Worm (Caenorhabditis elegans) whole organism, young adult: ENCODE results near the gene B0001.3.

ENCODE experiments used
- B0035.1 ChIP-seq: sonication (generic microtip); optimal IDR thresholded peaks from 2 replicates; lab custom pipeline; 2016; ENCODE audit warnings: missing genetic modification characterization, mild to moderate bottlenecking, missing compliant biosample characterization, missing genotype, missing genetic modification reagents
- C17E4.6 ChIP-seq: fragments of 200-800 bp; sonication (Bioruptor generic); IDR thresholded peaks from 2 replicates; pipeline ENCODE4 v1.3.6; 2022; ENCODE audit warnings: missing genetic modification reagents, missing genetic modification characterization, missing compliant biosample characterization
- D2030.7 ChIP-seq: fragments of 200-800 bp; sonication (Bioruptor generic); IDR thresholded peaks from 2 replicates; pipeline ENCODE4 v1.3.6; 2022; ENCODE audit warnings: missing genetic modification reagents, missing genetic modification characterization, missing compliant biosample characterization
- F23B12.7 ChIP-seq: sonication (generic microtip); optimal IDR thresholded peaks from 2 replicates; lab custom pipeline; 2017; ENCODE audit warnings: missing genetic modification characterization, mild to moderate bottlenecking, missing compliant biosample characterization, antibody characterized with exemption, moderate library complexity; ENCODE audit not compliant: insufficient read depth
- F33H1.4 ChIP-seq: fragments of 200-800 bp; sonication (Bioruptor generic); IDR thresholded peaks from 2 replicates; pipeline ENCODE4 v1.3.6; 2022; ENCODE audit warnings: missing genetic modification reagents, missing genetic modification characterization, missing compliant biosample characterization
- F37B4.10 ChIP-seq: fragments of 200-800 bp; sonication (Bioruptor generic); IDR thresholded peaks from 2 replicates; pipeline ENCODE4 v1.3.6; 2022; ENCODE audit warnings: missing genetic modification characterization, missing compliant biosample characterization
- F57A8.1 ChIP-seq: fragments of 200-800 bp; sonication (Bioruptor generic); optimal IDR thresholded peaks from 2 replicates; lab custom pipeline; 2018; ENCODE audit warnings: mild to moderate bottlenecking, missing genetic modification characterization, moderate library complexity, missing compliant biosample characterization
- F57C9.4 ChIP-seq: sonication (generic microtip); optimal IDR thresholded peaks from 2 replicates; lab custom pipeline; 2017; ENCODE audit warnings: mild to moderate bottlenecking, missing genetic modification characterization, missing compliant biosample characterization
- K12H6.12 ChIP-seq: fragments of 200-800 bp; sonication (Bioruptor generic); optimal IDR thresholded peaks from 2 replicates; lab custom pipeline; 2018; ENCODE audit warnings: mild to moderate bottlenecking, missing genetic modification characterization, missing compliant biosample characterization
- Y53G8AR.9 ChIP-seq: fragments of 200-800 bp; sonication (Bioruptor generic); conservative IDR thresholded peaks from 2 replicates; pipeline ENCODE4 v1.3.6; 2022; ENCODE audit warnings: missing genetic modification reagents, missing genetic modification characterization, missing compliant biosample characterization
- ama-1 ChIP-seq, 3 experiments: fragments of 150-350 bp in 1 of 3; sonication (generic microtip) in 2 of 3; optimal IDR thresholded peaks; 2 replicates each; lab custom pipeline; 2014 to 2018; ENCODE audit warnings: missing biosample characterization in 2 of 3, missing genetic modification characterization in 2 of 3, missing genetic modification reagents in 2 of 3
- atf-7 ChIP-seq: sonication (generic microtip); optimal IDR thresholded peaks from 2 replicates; lab custom pipeline; 2017; ENCODE audit warnings: mild to moderate bottlenecking, missing genetic modification characterization, missing compliant biosample characterization
- attf-5 ChIP-seq: fragments of 200-800 bp; sonication (Bioruptor generic); optimal IDR thresholded peaks from 2 replicates; lab custom pipeline; 2018; ENCODE audit warnings: mild to moderate bottlenecking, missing genetic modification characterization, missing compliant biosample characterization
- bed-2 ChIP-seq: fragments of 200-800 bp; sonication (Bioruptor generic); IDR thresholded peaks from 2 replicates; pipeline ENCODE4 v1.3.6; 2022; ENCODE audit warnings: missing genetic modification reagents, missing genetic modification characterization, missing compliant biosample characterization
- cebp-1 ChIP-seq, 2 experiments: fragments of 200-800 bp in 1 of 2; sonication (Bioruptor generic) in 1 of 2; sonication (generic microtip) in 1 of 2; IDR thresholded peaks in 1 of 2; optimal IDR thresholded peaks in 1 of 2; 2 replicates each; pipeline versions ENCODE4 v1.3.6 to Lab custom; 2017 to 2022; ENCODE audit warnings: missing compliant biosample characterization in 2 of 2, missing genetic modification characterization in 2 of 2, mild to moderate bottlenecking in 1 of 2, missing genetic modification reagents in 1 of 2, moderate library complexity in 1 of 2
- ceh-100 ChIP-seq: fragments of 200-800 bp; sonication (Bioruptor generic); IDR thresholded peaks from 2 replicates; pipeline ENCODE4 v1.3.6; 2022; ENCODE audit warnings: missing genetic modification reagents, missing genetic modification characterization, missing compliant biosample characterization
- dox-1 ChIP-seq: fragments of 200-800 bp; sonication (Bioruptor generic); IDR thresholded peaks from 2 replicates; pipeline ENCODE4 v1.3.6; 2022; ENCODE audit warnings: missing genetic modification reagents, missing genetic modification characterization, missing compliant biosample characterization
- dpl-1 ChIP-seq: fragments of 150-350 bp; optimal IDR thresholded peaks from 2 replicates; lab custom pipeline; 2014; ENCODE audit warnings: missing biosample characterization, missing genetic modification reagents, missing genetic modification characterization
- efl-1 ChIP-seq: fragments of 150-350 bp; optimal IDR thresholded peaks from 2 replicates; lab custom pipeline; 2014; ENCODE audit warnings: missing biosample characterization, missing genetic modification reagents, missing genetic modification characterization
- ets-4 ChIP-seq: fragments of 200-800 bp; sonication (Bioruptor generic); optimal IDR thresholded peaks from 2 replicates; lab custom pipeline; 2018; ENCODE audit warnings: mild to moderate bottlenecking, missing genetic modification characterization, missing compliant biosample characterization
- him-1 ChIP-seq: sonication (generic microtip); optimal IDR thresholded peaks from 2 replicates; lab custom pipeline; 2016; ENCODE audit warnings: missing genotype, missing genetic modification reagents, missing genetic modification characterization, missing compliant biosample characterization
- hlh-12 ChIP-seq: sonication (generic microtip); optimal IDR thresholded peaks from 2 replicates; lab custom pipeline; 2016; ENCODE audit warnings: missing genetic modification characterization, missing compliant biosample characterization
- hmg-1.2 ChIP-seq: fragments of 200-800 bp; sonication (Bioruptor generic); IDR thresholded peaks from 2 replicates; pipeline ENCODE4 v1.3.6; 2022; ENCODE audit warnings: missing genetic modification reagents, missing genetic modification characterization, missing compliant biosample characterization
- lin-26 ChIP-seq: fragments of 200-800 bp; sonication (Bioruptor generic); IDR thresholded peaks from 2 replicates; pipeline ENCODE4 v1.3.6; 2022; ENCODE audit warnings: missing genetic modification reagents, missing genetic modification characterization, missing compliant biosample characterization
- lin-35 ChIP-seq, 3 experiments: fragments of 150-350 bp in 2 of 3; sonication (generic microtip) in 1 of 3; optimal IDR thresholded peaks; 2 replicates each; lab custom pipeline; 2014 to 2018; ENCODE audit warnings: missing biosample characterization in 3 of 3, missing genetic modification characterization in 3 of 3, missing genetic modification reagents in 3 of 3
- lin-40 ChIP-seq: sonication (generic microtip); optimal IDR thresholded peaks from 2 replicates; lab custom pipeline; 2016; ENCODE audit warnings: missing genetic modification characterization, mild to moderate bottlenecking, missing compliant biosample characterization, missing genotype, missing genetic modification reagents
- lin-54 ChIP-seq: fragments of 200-800 bp; sonication (Bioruptor generic); optimal IDR thresholded peaks from 2 replicates; lab custom pipeline; 2018; ENCODE audit warnings: mild to moderate bottlenecking, missing genetic modification characterization, missing compliant biosample characterization
- lsl-1 ChIP-seq: fragments of 200-800 bp; sonication (Bioruptor generic); optimal IDR thresholded peaks from 2 replicates; lab custom pipeline; 2018; ENCODE audit warnings: mild to moderate bottlenecking, missing genetic modification characterization, moderate library complexity, missing compliant biosample characterization
- madf-3 ChIP-seq: fragments of 200-800 bp; sonication (Bioruptor generic); IDR thresholded peaks from 2 replicates; pipeline ENCODE4 v1.3.6; 2022; ENCODE audit warnings: missing genetic modification reagents, missing genetic modification characterization, missing compliant biosample characterization
- madf-6 ChIP-seq: fragments of 200-800 bp; sonication (Bioruptor generic); IDR thresholded peaks from 2 replicates; pipeline ENCODE4 v1.3.6; 2022; ENCODE audit warnings: missing genetic modification reagents, missing genetic modification characterization, missing compliant biosample characterization
- madf-8 ChIP-seq: fragments of 200-800 bp; sonication (Bioruptor generic); conservative IDR thresholded peaks from 2 replicates; pipeline ENCODE4 v1.3.6; 2022; ENCODE audit warnings: missing genetic modification reagents, missing genetic modification characterization, missing compliant biosample characterization
- mcd-1 ChIP-seq: fragments of 200-800 bp; sonication (Bioruptor generic); IDR thresholded peaks from 2 replicates; pipeline ENCODE4 v1.3.6; 2022; ENCODE audit warnings: missing genetic modification reagents, missing genetic modification characterization, missing compliant biosample characterization
- mes-4 ChIP-seq: sonication (generic microtip); optimal IDR thresholded peaks from 2 replicates; lab custom pipeline; 2016; ENCODE audit warnings: missing genotype, missing genetic modification characterization, missing compliant biosample characterization
- mxl-1 ChIP-seq: sonication (generic microtip); optimal IDR thresholded peaks from 2 replicates; lab custom pipeline; 2016; ENCODE audit warnings: missing genetic modification characterization, missing compliant biosample characterization
- nhr-27 ChIP-seq: fragments of 200-800 bp; sonication (Bioruptor generic); optimal IDR thresholded peaks from 2 replicates; lab custom pipeline; 2018; ENCODE audit warnings: mild to moderate bottlenecking, missing genetic modification characterization, moderate library complexity, missing compliant biosample characterization
- rec-8 ChIP-seq, 2 experiments: sonication (generic microtip); optimal IDR thresholded peaks; 2 replicates each; lab custom pipeline; 2016; ENCODE audit warnings: mild to moderate bottlenecking in 2 of 2, missing genetic modification characterization in 2 of 2, missing genetic modification reagents in 2 of 2, missing genotype in 2 of 2, missing biosample characterization in 1 of 2, missing compliant biosample characterization in 1 of 2, moderate library complexity in 1 of 2
- snpc-1.1 ChIP-seq: sonication (generic microtip); optimal IDR thresholded peaks from 2 replicates; lab custom pipeline; 2017; ENCODE audit warnings: missing genetic modification characterization, mild to moderate bottlenecking, missing compliant biosample characterization, antibody characterized with exemption, moderate library complexity, missing genotype, missing genetic modification reagents; ENCODE audit not compliant: insufficient read depth
- snpc-3.4 ChIP-seq: sonication (generic microtip); optimal IDR thresholded peaks from 2 replicates; lab custom pipeline; 2017; ENCODE audit warnings: missing genetic modification characterization, mild to moderate bottlenecking, missing compliant biosample characterization, antibody characterized with exemption, moderate library complexity, missing genotype, missing genetic modification reagents
- snpc-4 ChIP-seq, 5 experiments: fragments of 150-350 bp in 1 of 5; sonication (generic microtip) in 4 of 5; optimal IDR thresholded peaks; 2 replicates each; lab custom pipeline; 2014 to 2018; ENCODE audit warnings: missing genetic modification characterization in 5 of 5, missing biosample characterization in 3 of 5, antibody characterized with exemption in 2 of 5, mild to moderate bottlenecking in 2 of 5, missing compliant biosample characterization in 2 of 5, missing genotype in 2 of 5, moderate library complexity in 2 of 5, missing genetic modification reagents in 1 of 5
- tbp1 ChIP-seq: fragments of 200-800 bp; sonication (Bioruptor generic); optimal IDR thresholded peaks from 2 replicates; lab custom pipeline; 2018; ENCODE audit warnings: mild to moderate bottlenecking, missing genetic modification characterization, missing compliant biosample characterization
- tlf-1 ChIP-seq: fragments of 200-800 bp; sonication (Bioruptor generic); optimal IDR thresholded peaks from 2 replicates; lab custom pipeline; 2018; ENCODE audit warnings: mild to moderate bottlenecking, missing genetic modification characterization, missing compliant biosample characterization
- xnd-1 ChIP-seq: sonication (generic microtip); optimal IDR thresholded peaks from 2 replicates; lab custom pipeline; 2016; ENCODE audit warnings: missing genotype, missing genetic modification reagents, missing genetic modification characterization, missing compliant biosample characterization
- zfh-2 ChIP-seq: fragments of 200-800 bp; sonication (Bioruptor generic); conservative IDR thresholded peaks from 2 replicates; pipeline ENCODE4 v1.3.6; 2022; ENCODE audit warnings: missing genetic modification reagents, missing genetic modification characterization, missing compliant biosample characterization

B0001.3 gene

DNA sequence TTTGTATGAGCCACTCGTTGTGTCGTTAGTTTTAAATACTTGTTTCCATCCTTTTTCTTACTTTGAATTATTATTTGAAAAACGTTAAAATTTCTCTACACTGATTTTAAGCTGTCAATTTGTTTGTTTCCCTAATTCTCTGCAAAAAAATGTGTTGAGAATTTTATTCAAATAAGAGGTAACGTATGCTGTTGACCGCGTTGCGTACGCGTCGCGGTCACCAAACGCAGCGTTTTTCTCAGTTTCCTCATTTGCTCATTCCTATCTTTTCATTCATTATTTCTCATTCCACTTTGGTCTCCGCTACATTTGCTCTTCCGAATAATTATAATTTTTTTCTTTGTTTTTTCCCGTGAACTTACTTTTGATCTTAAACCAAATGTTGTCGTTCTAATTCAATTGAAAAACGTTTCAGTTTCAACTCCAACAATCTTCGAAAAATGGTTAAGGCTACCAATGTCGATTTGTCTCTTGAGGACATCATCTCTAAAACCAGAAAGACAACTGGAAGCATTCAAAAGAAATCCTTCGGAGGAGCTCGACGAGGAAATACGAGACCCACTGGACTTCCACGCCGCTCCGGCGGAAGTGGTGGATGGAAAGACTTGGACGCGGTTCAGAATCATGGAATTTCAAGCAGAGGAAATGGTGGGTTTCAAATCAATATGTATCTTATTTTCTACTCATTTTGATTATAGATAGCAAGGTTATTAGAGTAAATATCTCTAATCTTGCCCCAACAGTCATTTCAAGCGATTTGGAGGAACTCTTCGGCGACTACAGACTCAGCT, 22.5 kb downstream of the B0001.3 start, which contains the start of gene aly-3 (continued):
- TF ChIP-seq dox-1 (GFP tag; lab: Robert Waterston, UW) (no peak), F37B4.10 (GFP tag; lab: Robert Waterston, UW) (no peak), rec-8 (tag; optimal IDR thresholded peaks at IDR 0.05; lab: Kevin White, UChicago) (no peak), B0035.1 (tag; lab: Kevin White, UChicago) (no peak), cebp-1 (GFP tag; IDR thresholded peaks at IDR 0.05; lab: Robert Waterston, UW) (no peak), cebp-1 (tag; optimal IDR thresholded peaks at IDR 0.05; lab: Kevin White, UChicago) (peak; percentile 8), bed-2 (GFP tag; lab: Robert Waterston, UW) (no peak)
- TF ChIP-seq, all 124 proteins: peak for 4

DNA sequence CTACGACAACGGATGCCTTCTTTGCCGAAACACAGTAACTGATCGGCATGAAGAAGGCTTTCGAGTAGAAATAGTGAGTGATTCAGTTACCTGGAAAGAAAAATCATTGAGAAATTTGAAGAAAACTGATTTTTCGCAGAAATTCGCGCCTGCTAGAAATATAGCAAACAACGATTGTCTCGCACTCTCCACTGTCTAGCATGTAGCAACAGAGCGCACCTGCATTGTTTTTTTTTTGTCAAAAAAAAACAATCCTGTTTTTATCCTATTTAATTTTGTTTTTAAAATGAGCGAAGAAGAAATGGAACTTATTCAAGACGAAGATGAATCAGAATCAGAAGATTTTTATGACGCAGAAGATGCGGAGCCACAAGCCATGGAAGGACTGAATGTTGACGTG, 24.5 kb downstream of the B0001.3 start, which contains the start of the genes ddb-1 and M18.6:
Gene ddb-1, minus strand, starts transcription at position 90 of the 400 bp plus-strand sequence.
Gene M18.6, plus strand, starts transcription at position 235 of the 400 bp plus-strand sequence.
- TF ChIP-seq lin-40 (no peak), lsl-1 (GFP tag; lab: Kevin White, UChicago) (peak; percentile 52), snpc-4 (GFP tag; optimal IDR thresholded peaks at IDR 0.05; lab: Kevin White, UChicago) (no peak), snpc-4 (tag; optimal IDR thresholded peaks at IDR 0.05; lab: Kevin White, UChicago) (peak in 2 of 4 experiments; percentile 33 to 42), tlf-1 (GFP tag; lab: Kevin White, UChicago) (no peak), madf-3 (peak; percentile 67; the same call in 1 of the 2 replicates), lin-26 (GFP tag; lab: Robert Waterston, UW) (no peak), K12H6.12 (no peak), mcd-1 (GFP tag; lab: Robert Waterston, UW) (peak; percentile 72), hlh-12 (tag; lab: Kevin White, UChicago) (no peak), lin-54 (peak; percentile 15), madf-8 (GFP tag; lab: Robert Waterston, UW) (peak; percentile 42; the same call in 1 of the 2 replicates), D2030.7 (GFP tag; lab: Robert Waterston, UW) (0 out of 2 replicates have a peak, but pooled peaks have one; percentile 34), mes-4 (no peak), madf-6 (GFP tag; lab: Robert Waterston, UW) (peak; percentile 57; the same call in 1 of the 2 replicates), xnd-1 (no peak), attf-5 (peak; percentile 43), hmg-1.2 (GFP tag; lab: Robert Waterston, UW) (peak; percentile 59; the same call in 1 of the 2 replicates), efl-1 (peak; percentile 77), dpl-1 (GFP tag; lab: Kevin White, UChicago) (peak; percentile 56), snpc-1.1 (tag; lab: Kevin White, UChicago) (peak; percentile 5), F33H1.4 (peak; percentile 47; the same call in 1 of the 2 replicates), tbp1 (GFP tag; lab: Kevin White, UChicago) (peak; percentile 7), lin-35 (GFP tag; optimal IDR thresholded peaks at IDR 0.05; lab: Kevin White, UChicago) (peak in 1 of 3 experiments; percentile 28), atf-7 (tag; lab: Kevin White, UChicago) (no peak), rec-8 (tag; optimal IDR thresholded peaks at IDR 0.05; lab: Kevin White, UChicago) (no peak)

DNA sequence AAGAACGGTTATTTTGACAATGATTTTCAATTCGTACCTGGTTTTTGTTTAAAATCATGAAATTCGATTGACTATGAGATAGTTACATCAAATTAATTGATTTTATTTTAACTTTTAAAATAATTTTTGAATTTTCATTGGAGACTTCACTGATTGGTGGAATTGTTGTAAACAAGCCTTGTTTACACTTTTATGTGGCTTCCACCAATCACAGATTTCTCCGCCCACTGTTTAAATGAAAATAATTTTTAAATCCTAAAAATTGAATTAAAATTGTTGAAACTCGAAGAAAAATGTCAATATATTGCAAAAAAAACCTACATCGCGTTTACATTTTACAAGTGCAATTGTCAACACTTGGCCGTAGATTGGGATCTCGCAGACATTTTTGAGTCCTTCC, 25.0 kb downstream of the B0001.3 start:
- no peak for TF ChIP-seq Y53G8AR.9 (GFP tag; lab: Robert Waterston, UW)
- no peak for TF ChIP-seq ets-4 (GFP tag; lab: Kevin White, UChicago)
- TF ChIP-seq him-1 = no peak
- no peak for TF ChIP-seq C17E4.6 (GFP tag; lab: Robert Waterston, UW)
- TF ChIP-seq mxl-1 (tag; lab: Kevin White, UChicago) = no peak
- no peak for TF ChIP-seq F57C9.4
- TF ChIP-seq ama-1 (optimal IDR thresholded peaks at IDR 0.05; lab: Kevin White, UChicago) = no peak
- no peak for TF ChIP-seq ama-1 (GFP tag; optimal IDR thresholded peaks at IDR 0.05; lab: Kevin White, UChicago)
- no peak for TF ChIP-seq F23B12.7 (tag; lab: Kevin White, UChicago)
- TF ChIP-seq mes-4 = no peak
- no peak for TF ChIP-seq zfh-2 (GFP tag; lab: Robert Waterston, UW)
- TF ChIP-seq snpc-3.4 (tag; lab: Kevin White, UChicago) = no peak
- TF ChIP-seq ceh-100 (GFP tag; lab: Robert Waterston, UW) = no peak
- TF ChIP-seq F57A8.1 (GFP tag; lab: Kevin White, UChicago) = no peak
- no peak for TF ChIP-seq nhr-27 (tag; lab: Kevin White, UChicago)
